Fruit fly (Drosophila melanogaster): ENCODE results near the gene CG15347.

CG15347 gene

DNA sequence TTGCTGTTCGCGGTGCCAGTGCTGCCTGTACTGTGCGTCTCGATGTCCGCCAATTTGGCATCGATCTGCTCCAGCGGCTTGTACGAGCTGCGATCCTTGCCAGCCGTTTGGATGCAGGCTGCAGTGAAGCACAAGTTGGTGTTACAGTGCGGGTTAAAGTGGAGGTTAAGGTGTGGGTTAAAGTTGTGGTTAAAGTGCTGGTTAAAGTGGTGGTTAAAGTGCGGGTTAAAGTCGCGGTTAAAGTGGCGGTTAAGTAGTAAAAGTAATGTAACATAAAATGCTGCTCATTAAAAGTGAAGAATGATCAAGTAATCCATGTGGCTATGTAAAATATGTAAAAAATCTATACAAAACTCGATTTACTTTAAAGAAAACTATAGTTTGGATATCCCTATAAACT is 8.5 kb downstream of the CG15347 start:
- no peak for TF ChIP-seq CTCF (optimal IDR thresholded peaks at IDR 0.05)
- TF ChIP-seq CG8478 (optimal IDR thresholded peaks at IDR 0.05), result no peak

DNA sequence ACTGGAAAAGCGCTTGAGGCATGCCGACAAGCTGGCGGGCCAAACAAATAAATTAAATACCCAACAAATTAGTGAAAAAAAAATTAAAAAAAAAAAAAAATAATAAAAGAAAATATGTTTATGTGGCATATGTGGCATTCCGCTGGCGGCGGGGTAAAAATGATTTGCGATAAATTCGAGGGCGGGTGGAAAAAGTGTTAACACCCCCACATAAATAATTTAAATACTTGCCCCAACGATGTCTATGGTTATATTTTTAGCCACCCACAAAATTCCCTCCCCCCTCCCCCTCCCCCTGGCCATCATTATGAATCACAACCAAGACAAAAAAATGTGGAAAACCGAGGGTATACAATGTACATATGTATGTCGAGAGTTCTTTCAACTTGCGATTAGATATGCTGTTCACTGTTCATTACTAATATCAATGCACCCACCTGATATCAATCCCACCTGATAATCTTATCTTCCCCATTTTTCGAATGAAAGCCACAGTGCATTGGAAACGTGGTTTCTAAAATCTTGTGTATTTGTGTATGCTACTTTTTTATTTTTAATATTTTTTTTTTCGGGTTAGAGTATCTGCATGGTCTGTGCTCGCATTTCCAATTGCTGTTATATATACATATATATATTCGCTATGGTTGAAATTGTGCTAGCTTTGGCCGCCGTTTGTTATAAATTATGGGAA is 10.3 kb downstream of the CG15347 start:
- TF ChIP-seq CG8478 (optimal IDR thresholded peaks at IDR 0.05) (no peak), CTCF (optimal IDR thresholded peaks at IDR 0.05) (no peak)

DNA sequence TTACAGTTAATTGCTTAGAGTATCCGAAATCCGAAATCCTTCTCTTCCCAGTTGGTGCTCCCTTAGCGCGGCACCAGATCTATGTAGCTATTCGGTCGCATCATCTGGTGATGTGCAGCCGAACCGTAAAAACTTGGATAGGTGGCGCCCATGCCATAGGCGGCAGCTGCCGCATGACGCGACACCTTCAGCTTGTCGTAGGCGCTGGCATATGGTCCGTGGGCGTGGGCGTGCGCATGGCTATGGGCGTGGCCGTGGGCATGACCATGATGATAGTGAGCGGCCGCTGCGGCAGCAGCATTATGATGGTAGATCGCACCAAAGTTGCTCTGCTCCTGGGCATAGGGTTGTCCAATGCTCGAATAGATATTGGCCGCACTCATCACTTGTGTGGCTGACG is 12.5 kb downstream of the CG15347 start:
- TF ChIP-seq CTCF (optimal IDR thresholded peaks at IDR 0.05), result peak; percentile 11 to 23
- TF ChIP-seq CG8478 (optimal IDR thresholded peaks at IDR 0.05), result no peak

DNA sequence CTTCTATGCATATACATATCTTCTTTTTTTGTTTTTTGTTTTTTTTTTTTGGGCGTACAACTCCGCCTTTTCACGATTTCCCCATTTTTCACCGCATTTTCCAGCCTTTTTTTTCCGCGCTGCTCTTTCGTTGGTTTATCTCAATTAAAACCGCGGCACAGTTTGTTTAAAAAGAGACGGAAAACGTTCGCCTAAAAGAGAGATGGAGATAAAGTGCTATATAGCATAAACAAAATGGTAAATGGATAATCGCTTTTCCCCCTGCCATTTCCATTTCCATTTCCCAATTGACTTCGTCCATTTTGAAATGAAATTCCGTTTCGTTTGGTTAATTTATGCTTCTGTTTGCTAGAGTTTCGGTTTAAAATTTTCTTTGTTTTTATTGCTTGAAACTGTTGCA is 13.5 kb downstream of the CG15347 start:
- TF ChIP-seq CTCF (optimal IDR thresholded peaks at IDR 0.05) (no peak), CG8478 (optimal IDR thresholded peaks at IDR 0.05) (no peak)

DNA sequence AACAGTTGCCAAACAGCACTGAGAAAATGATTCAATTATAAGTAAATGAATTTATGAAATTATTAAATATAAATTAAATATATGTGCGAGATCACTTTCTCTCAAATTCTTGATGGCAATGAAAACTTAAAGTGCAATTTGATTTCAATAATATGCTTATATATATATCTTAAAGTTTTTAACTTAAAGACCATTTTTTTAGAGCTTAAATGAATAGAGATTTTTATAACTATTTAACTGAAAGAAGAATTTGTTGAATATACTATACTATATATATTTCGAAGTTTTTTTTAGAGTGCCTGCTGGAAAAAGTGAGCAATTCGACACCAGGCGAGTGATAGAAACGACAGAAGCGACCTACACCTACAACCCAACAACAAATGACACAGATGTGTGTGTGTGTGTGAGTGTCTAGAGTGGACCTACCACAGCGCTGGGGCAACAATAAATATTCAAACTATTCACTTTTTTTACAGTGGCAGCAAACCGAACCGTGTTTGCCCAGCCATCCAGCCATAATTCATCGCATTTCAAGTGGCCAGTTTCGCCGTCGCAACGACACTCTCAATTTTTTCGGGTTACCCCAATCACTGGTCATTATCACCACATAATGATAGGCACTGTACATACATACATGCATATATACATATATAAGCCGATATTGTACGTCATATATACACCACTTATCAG is 15.7 kb downstream of the CG15347 start:
- TF ChIP-seq CTCF (optimal IDR thresholded peaks at IDR 0.05) (no peak), CG8478 (optimal IDR thresholded peaks at IDR 0.05) (no peak)

DNA sequence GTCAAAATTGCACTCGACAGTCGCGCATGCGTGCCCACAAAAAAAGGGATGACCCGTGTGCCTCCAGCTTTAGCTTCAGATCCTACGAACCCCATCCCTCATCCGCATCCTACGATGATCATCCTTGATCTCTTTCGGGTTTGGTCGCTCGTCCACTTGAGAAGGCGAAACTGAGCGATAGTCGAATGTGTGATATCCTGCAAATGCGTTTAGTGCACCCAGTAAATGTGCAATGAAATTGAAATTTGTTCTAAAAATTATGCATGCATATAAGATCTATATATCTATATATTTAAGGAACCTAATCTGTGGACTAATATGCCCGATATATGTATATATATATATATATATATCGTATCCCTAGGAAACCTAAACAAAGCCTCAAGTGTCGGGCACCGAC is 16.4 kb downstream of the CG15347 start:
- TF ChIP-seq CG8478 (optimal IDR thresholded peaks at IDR 0.05) (no peak), CTCF (optimal IDR thresholded peaks at IDR 0.05) (no peak)

DNA sequence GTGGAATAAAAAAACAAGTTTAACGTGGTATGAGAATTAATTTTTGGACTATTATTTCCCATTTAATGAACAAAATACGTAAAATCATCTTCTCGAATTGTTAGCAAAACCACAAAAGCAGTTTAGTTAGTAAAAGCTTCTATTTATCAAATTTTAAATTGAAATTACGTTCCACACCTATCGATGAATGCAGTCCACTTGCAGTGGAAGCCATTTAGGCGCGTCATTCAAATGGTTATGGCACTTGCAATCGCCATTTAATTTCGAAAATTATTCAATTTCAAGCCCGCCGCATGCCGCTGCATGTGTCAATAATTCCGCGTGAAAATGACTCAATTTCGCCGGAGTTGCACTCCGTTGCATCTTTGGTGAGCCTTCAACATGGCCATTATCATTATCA is 17.8 kb downstream of the CG15347 start:
- TF ChIP-seq CG8478 (optimal IDR thresholded peaks at IDR 0.05) (no peak), CTCF (optimal IDR thresholded peaks at IDR 0.05) (no peak)

DNA sequence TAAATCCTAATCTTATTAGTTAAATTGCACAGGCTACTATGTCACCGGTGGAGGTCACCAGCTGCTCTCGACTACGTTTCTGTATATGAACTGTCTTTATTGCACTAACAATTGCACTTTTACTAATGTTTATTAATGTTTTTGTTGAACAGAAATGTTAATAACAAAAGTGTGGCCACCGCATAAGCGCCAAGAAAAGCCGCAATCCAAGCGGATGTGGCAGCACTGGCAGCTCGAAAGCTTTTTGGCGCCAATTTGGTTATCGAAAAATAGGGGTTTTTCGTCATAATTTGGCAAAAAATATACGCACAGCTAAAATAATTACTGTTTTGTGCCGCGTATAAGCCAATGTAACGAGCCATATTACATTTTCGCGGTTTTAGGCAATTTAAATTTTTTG is 18.5 kb downstream of the CG15347 start, which contains the start of gene CG12123:
TSS of gene CG12123 (minus strand) at position 188 of the 400 bp plus-strand sequence.
- TF ChIP-seq CG8478 (optimal IDR thresholded peaks at IDR 0.05), result no peak
- TF ChIP-seq CTCF (optimal IDR thresholded peaks at IDR 0.05), result no peak

DNA sequence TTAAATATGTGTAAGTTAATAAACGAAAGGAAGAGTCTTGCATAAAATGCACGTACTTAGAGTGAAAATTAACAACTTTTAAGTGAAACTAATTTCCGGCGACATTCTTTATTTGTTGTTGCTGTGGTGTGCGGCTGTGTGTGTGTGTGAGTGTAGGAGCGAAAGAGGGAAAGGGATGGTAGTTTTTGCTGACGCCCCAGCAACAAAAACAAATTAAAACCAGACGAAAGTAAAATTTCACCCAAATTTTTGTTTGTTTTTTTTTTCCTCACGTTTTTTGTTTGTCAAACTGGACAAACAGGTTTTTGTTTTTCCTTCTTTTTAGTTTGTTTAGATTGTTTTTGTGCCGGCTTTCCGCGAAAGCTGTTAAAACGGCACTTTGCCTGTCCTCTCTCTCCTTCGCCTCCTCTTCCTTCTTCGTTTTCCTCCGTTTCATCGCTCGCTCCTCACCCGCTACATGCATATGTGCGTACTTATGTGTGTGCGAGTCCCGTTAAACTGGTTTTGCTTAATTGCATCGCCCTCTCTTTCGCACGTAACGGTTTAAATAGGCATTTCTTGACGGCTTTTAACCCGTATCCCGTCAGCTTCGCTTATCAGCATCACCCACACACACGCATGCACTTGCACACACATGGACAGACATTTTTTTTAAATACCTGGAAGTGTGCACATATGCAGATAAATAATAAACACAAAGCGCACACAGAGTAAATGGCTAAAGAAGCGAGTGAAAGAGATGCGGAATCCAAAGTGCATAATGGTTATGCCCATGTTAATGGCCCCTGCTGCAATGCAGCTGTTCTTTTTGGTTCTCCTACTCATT is 23.2 kb downstream of the CG15347 start, which contains the start of gene Miga:
TSS of gene Miga (minus strand) at position 536 of the 826 bp plus-strand sequence.
- TF ChIP-seq CTCF (optimal IDR thresholded peaks at IDR 0.05), result no peak
- TF ChIP-seq CG8478 (optimal IDR thresholded peaks at IDR 0.05), result no peak

DNA sequence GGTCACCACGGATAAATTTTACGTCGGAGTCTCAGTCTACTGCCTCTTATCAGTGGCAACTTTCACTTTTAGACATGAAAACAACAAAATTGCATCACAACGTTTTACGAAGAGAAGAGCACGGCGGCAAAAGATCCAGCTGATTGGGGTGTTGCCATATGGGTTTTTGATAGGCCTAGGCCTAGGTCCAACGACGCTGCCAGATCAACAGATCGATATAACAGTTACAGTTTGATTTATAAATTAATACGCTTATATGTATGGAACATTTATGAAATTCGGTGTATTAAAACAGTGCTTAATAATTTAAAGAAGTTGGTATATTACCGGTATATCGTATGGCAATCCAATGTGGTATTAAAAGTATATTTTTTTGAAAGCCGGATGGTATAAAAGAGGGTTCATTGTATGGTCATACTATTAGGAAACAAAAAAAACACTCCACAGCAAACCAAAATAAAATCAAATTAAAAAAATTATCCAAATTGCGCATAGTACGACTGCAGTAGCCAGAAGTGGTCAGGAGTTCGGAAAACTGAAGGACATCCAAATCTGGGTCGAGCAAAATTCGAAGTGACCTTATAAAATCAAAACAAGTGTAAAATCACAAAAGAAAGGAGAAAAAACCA is 23.9 kb downstream of the CG15347 start, which contains the start of gene CG1440:
TSS of gene CG1440 (plus strand) at position 402 of the 629 bp plus-strand sequence.
- TF ChIP-seq CG8478 (optimal IDR thresholded peaks at IDR 0.05), result no peak
- no peak for TF ChIP-seq CTCF (optimal IDR thresholded peaks at IDR 0.05)

DNA sequence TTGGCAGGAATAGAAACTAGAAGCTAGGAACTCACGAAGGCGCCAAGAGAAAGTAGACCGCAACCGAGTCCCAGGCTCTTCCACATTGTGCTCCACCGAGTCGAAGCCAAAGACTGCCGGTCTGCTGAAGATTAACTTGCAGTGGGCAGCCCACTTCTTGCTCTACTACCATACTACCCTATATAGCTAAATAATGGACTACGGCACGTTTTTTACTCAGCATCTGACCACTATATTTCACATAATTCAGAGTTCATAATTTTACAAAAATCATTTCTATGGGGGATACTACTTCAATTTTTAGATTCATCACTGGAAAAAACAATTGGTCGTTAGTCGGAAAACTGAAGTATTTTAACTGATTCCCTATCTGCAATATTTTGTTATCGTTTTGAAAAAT is 27.0 kb downstream of the CG15347 start, which contains the start of gene CG32712:
TSS of gene CG32712 (minus strand) at position 101 of the 400 bp plus-strand sequence.
- no peak for TF ChIP-seq CTCF (optimal IDR thresholded peaks at IDR 0.05)

DNA sequence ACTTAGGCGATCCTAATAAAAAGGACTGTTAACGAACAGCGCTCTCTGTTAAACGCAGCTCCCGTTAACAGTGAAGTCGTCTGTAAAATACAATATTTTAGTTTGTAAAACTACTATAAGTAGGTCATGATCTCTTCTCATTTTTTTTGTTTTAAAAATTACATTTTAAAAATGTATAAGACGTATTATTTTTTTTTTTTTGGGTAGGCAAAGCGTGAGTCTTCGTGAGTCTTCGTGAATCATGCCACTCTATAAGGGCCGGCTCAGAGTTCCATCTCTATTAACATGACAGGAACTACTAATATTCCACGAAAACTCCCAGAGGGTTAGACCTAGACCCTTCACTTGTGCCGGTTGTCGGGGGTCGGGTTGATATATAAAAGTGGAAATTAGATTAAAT is 38.1 kb downstream of the CG15347 start:
- TF ChIP-seq CG8478 (optimal IDR thresholded peaks at IDR 0.05) (no peak), CTCF (optimal IDR thresholded peaks at IDR 0.05) (no peak)

DNA sequence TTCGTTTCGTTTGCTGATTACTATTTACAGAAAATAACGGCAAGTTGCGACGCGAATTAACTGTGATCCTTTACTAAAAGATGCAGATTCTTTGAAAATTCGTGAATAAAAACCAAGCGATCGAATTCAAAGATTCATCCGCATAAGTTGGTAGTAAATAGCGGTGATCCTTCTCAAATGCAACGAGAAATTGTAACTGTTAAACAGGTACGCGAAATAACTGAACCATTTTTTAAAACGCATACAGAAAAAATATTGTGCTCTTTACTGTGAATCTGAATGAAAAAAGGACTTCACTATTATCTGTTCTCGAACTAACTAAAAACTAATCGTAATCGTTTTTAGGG is 39.3 kb downstream of the CG15347 start:
- no peak for TF ChIP-seq CG8478 (optimal IDR thresholded peaks at IDR 0.05)
- no peak for TF ChIP-seq CTCF (optimal IDR thresholded peaks at IDR 0.05)

DNA sequence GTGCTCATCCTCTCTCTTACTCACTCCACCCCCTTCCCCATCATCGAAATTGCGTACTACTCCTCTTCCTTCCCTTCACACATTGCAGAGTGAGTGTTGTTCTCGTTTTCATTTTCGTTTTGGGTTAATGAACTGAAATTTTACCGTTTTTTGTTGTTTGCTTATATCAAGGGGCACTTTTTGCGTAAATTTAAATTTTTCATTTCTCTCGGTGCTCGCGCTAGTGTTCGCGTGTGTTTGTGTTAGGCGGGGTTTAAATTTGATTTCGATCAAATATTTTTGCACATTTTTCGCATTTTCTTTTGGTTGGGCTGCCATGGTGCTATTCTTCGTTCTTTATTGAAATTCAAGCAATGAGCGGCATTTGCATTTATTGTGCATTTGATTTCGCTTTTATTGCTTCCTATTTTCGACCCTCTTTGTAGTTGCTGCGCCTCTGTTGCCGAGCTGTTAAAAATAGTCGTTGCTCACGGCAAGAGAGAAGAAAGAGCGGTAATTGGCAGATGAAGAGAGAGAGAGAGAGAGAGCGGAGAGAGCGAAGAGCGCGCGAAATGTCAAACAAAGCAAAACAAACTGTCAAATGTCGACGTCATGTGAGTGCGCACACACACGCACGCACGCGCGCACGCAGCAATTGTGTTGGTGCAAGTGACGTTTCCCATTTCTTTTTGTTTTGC is 39.8 kb downstream of the CG15347 start:
- TF ChIP-seq CTCF (optimal IDR thresholded peaks at IDR 0.05) (no peak), CG8478 (optimal IDR thresholded peaks at IDR 0.05) (no peak)

Data from S2 (cell line).